Fruit fly (Drosophila melanogaster) whole organism, pupa: ENCODE measurements around the gene CG9297.

Experiments
- CG10348 ChIP-seq: fragments of 200-800 bp; sonication (Bioruptor generic); IDR thresholded peaks from 2 replicates; pipeline ENCODE4 v1.3.6; 2022; ENCODE audit warnings: missing biosample characterization, missing genetic modification characterization
- CG12605 ChIP-seq: fragments of 200-800 bp; sonication (Bioruptor generic); IDR thresholded peaks from 2 replicates; pipeline ENCODE4 v1.3.6; 2022; ENCODE audit warnings: missing biosample characterization, missing genetic modification characterization
- CG13204 ChIP-seq: fragments of 200-800 bp; sonication (Bioruptor generic); optimal IDR thresholded peaks from 2 replicates; lab custom pipeline; 2018; ENCODE audit warnings: missing biosample characterization, mild to moderate bottlenecking, missing genetic modification characterization, moderate library complexity
- CG14655 ChIP-seq: fragments of 200-800 bp; sonication (Bioruptor generic); optimal IDR thresholded peaks from 3 replicates; lab custom pipeline; 2017; ENCODE audit warnings: mild to moderate bottlenecking, missing biosample characterization, missing genetic modification reagents, missing genetic modification characterization
- CG15710 ChIP-seq: fragments of 200-800 bp; sonication (Bioruptor generic); optimal IDR thresholded peaks from 2 replicates; lab custom pipeline; 2018; ENCODE audit warnings: missing biosample characterization, mild to moderate bottlenecking, missing genetic modification characterization, moderate library complexity
- CG17806 ChIP-seq: fragments of 200-800 bp; sonication (Bioruptor generic); optimal IDR thresholded peaks from 2 replicates; lab custom pipeline; 2018; ENCODE audit warnings: missing biosample characterization, mild to moderate bottlenecking, missing genetic modification characterization, moderate library complexity
- CG32121 ChIP-seq: fragments of 200-800 bp; sonication (Bioruptor generic); IDR thresholded peaks from 2 replicates; pipeline ENCODE4 v1.3.6; 2022; ENCODE audit warnings: missing biosample characterization, missing genetic modification characterization
- CG34367 ChIP-seq: fragments of 200-800 bp; sonication (Bioruptor generic); optimal IDR thresholded peaks from 2 replicates; lab custom pipeline; 2018; ENCODE audit warnings: missing biosample characterization, mild to moderate bottlenecking, missing genetic modification characterization
- CG4496 ChIP-seq: fragments of 200-800 bp; sonication (Bioruptor generic); IDR thresholded peaks from 3 replicates; pipeline ENCODE4 v1.3.6; 2022; ENCODE audit warnings: missing biosample characterization, missing genetic modification characterization
- CG8159 ChIP-seq: fragments of 200-800 bp; sonication (Bioruptor generic); optimal IDR thresholded peaks from 3 replicates; lab custom pipeline; 2018; ENCODE audit warnings: missing biosample characterization, mild to moderate bottlenecking, missing genetic modification characterization, moderate library complexity
- CG8301 ChIP-seq: fragments of 200-800 bp; sonication (Bioruptor generic); optimal IDR thresholded peaks from 2 replicates; lab custom pipeline; 2018; ENCODE audit warnings: missing biosample characterization, mild to moderate bottlenecking, missing genetic modification characterization
- CG9948 ChIP-seq: fragments of 200-800 bp; sonication (Bioruptor generic); optimal IDR thresholded peaks from 2 replicates; lab custom pipeline; 2018; ENCODE audit warnings: missing biosample characterization, mild to moderate bottlenecking, missing genetic modification characterization, moderate library complexity
- D1 ChIP-seq: fragments of 200-800 bp; sonication (Bioruptor generic); optimal IDR thresholded peaks from 2 replicates; lab custom pipeline; 2018; ENCODE audit warnings: missing biosample characterization, mild to moderate bottlenecking, missing genetic modification characterization, moderate library complexity
- EcR ChIP-seq: fragments of 200-800 bp; sonication (Bioruptor generic); optimal IDR thresholded peaks from 3 replicates; lab custom pipeline; 2019; ENCODE audit warnings: missing biosample characterization, missing genetic modification characterization, mild to moderate bottlenecking, moderate library complexity, missing genetic modification reagents
- Ets98B ChIP-seq: fragments of 200-800 bp; sonication (Bioruptor generic); IDR thresholded peaks from 2 replicates; pipeline ENCODE4 v1.3.6; 2022; ENCODE audit warnings: missing biosample characterization, missing genetic modification characterization
- Pif1A ChIP-seq: fragments of 200-800 bp; sonication (Bioruptor generic); optimal IDR thresholded peaks from 3 replicates; lab custom pipeline; 2016; ENCODE audit warnings: missing biosample characterization, missing genetic modification characterization
- Pif1B ChIP-seq: fragments of 200-800 bp; sonication (Bioruptor generic); optimal IDR thresholded peaks from 3 replicates; lab custom pipeline; 2016; ENCODE audit warnings: missing biosample characterization, missing genetic modification characterization
- Snoo ChIP-seq: fragments of 200-800 bp; sonication (Bioruptor generic); optimal IDR thresholded peaks from 3 replicates; lab custom pipeline; 2017; ENCODE audit warnings: missing biosample characterization, mild to moderate bottlenecking, missing genetic modification characterization, inconsistent platforms
- fd96Ca ChIP-seq: fragments of 200-800 bp; sonication (Bioruptor generic); IDR thresholded peaks from 3 replicates; pipeline ENCODE4 v1.3.6; 2022; ENCODE audit warnings: missing biosample characterization, missing genetic modification characterization
- gl ChIP-seq: fragments of 200-800 bp; sonication (Bioruptor generic); optimal IDR thresholded peaks from 2 replicates; lab custom pipeline; 2018; ENCODE audit warnings: missing biosample characterization, mild to moderate bottlenecking, missing genetic modification characterization
- rn ChIP-seq: fragments of 200-800 bp; sonication (Bioruptor generic); IDR thresholded peaks from 2 replicates; pipeline ENCODE4 v1.3.6; 2022; ENCODE audit warnings: missing biosample characterization, missing genetic modification characterization

The CG9297 gene

DNA sequence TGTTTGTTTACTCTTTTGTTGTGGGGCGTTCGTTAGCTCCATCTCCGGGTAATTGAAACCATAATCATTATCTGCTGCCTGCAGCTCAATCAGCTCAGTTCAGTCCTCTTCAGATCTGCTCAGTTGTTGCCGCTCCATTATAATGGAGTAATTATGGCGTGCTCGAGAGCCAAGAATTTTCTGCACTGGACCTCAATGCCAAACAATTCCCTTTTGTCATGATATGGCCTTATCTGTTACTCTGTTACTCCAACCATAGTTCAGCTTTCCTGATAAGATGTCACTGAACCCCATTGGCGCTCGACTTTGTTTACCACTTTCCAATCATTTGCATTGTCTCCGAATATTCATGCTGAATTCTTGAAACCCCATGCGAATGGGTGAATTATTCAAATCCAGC is 19.5 kb downstream of the CG9297 start:
- peak; percentile 90 for TF ChIP-seq EcR (GFP tag; lab: Kevin White, UChicago)
- no peak for TF ChIP-seq Snoo (tag; lab: Kevin White, UChicago)
- TF ChIP-seq CG15710 (tag; lab: Kevin White, UChicago), result no peak

DNA sequence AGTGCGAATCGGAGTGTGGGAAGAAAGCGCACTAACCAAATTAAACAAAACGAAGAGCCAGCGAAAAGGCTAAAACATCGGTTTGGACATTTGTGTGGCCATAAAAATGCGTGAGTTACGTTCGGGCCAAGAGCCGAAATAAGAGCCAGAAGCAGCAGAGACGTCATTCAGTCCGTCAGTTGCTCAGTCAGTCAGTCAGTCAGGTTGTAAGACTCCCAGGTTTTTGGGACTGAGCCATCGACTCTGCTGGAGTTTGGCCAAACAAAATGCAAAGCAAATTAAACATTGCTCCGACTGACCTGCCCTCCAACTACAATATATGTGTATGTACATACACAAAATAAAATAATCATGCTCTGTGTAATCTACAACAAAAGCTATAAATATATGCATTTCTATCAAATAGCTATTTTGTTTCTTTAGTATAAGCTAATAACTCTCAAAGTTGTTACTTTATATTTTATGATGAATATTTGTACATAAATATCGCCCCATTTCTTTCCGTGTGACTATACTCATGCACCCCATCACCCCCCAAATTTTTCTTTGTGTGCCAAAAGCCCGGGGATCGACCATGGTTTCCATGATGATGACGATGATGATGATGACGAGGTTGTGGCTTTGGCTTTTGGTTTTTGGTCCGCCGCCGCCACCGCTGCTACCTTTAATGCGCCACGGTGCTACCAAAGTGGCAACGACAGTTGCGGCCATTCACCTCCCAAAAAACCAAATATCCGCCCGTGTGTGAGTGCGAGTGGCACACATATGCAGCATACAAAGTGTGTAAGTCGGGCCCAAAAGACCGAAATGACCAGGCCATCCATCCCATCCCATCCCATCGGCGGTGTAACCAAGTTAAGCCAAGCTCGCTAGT is 22.0 kb downstream of the CG9297 start:
- TF ChIP-seq Snoo (tag; lab: Kevin White, UChicago) (peak; percentile 80), Pif1A (GFP tag; lab: Kevin White, UChicago) (peak; percentile 43), Ets98B (GFP tag; lab: Robert Waterston, UW) (peak; percentile 48), CG8301 (tag; lab: Kevin White, UChicago) (peak; percentile 20), D1 (tag; lab: Kevin White, UChicago) (no peak), fd96Ca (GFP tag; lab: Robert Waterston, UW) (no peak), CG8159 (tag; lab: Kevin White, UChicago) (no peak), EcR (GFP tag; lab: Kevin White, UChicago) (no peak), CG17806 (no peak), CG9948 (tag; lab: Kevin White, UChicago) (no peak), gl (tag; lab: Kevin White, UChicago) (no peak)

DNA sequence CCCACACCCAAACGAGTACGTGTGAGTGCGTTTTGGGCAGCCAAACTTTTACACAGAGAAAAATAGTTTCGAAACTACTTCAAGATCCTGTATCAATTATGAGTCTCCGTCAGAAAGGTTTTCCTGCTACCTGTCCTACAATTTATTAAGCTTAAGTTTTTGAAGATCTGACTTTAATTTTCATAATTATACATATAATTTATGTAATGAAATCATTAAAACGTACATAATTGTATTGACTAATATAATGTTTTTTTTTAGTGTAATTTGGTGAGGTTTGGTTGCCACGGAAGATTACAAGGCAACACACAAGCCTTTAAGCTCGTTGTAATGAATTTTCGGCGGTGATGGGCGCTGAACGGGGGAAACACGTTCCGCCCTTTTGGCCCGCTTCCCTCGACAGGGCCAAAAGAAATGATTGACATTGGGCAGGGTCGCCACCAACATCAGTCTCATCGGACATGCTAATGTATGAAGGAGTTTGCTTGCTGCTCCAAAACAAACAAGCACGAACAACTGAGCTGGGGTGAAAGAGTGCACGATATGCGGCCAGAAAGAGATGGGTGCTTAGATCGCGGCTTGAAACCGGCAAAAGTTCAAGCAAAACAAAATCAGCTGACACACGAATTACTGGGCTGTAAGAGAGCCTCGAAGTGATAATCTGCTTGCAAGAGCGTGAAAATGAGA is 22.8 kb downstream of the CG9297 start:
- TF ChIP-seq CG14655 (peak; percentile 64), CG15710 (tag; lab: Kevin White, UChicago) (no peak), CG4496 (GFP tag; lab: Robert Waterston, UW) (peak; percentile 38; the same call in 1 of the 3 replicates), Ets98B (GFP tag; lab: Robert Waterston, UW) (peak; percentile 29; the same call in 1 of the 2 replicates), Pif1A (GFP tag; lab: Kevin White, UChicago) (peak; percentile 5), D1 (tag; lab: Kevin White, UChicago) (no peak), CG34367 (tag; lab: Kevin White, UChicago) (no peak), Pif1B (GFP tag; lab: Kevin White, UChicago) (peak; percentile 50), Snoo (tag; lab: Kevin White, UChicago) (peak; percentile 85), CG8301 (tag; lab: Kevin White, UChicago) (peak; percentile 42)

- TF ChIP-seq CG4496 (GFP tag; lab: Robert Waterston, UW) (peak; percentile 30; the same call in 1 of the 3 replicates), Pif1B (GFP tag; lab: Kevin White, UChicago) (peak; percentile 11), Pif1A (GFP tag; lab: Kevin White, UChicago) (no peak), CG17806 (no peak), D1 (tag; lab: Kevin White, UChicago) (no peak), CG34367 (tag; lab: Kevin White, UChicago) (no peak), fd96Ca (GFP tag; lab: Robert Waterston, UW) (no peak), EcR (GFP tag; lab: Kevin White, UChicago) (peak; percentile 86), CG15710 (tag; lab: Kevin White, UChicago) (no peak), Ets98B (GFP tag; lab: Robert Waterston, UW) (peak; percentile 21; the same call in 1 of the 2 replicates), CG8159 (tag; lab: Kevin White, UChicago) (no peak), Snoo (tag; lab: Kevin White, UChicago) (no peak), CG8301 (tag; lab: Kevin White, UChicago) (no peak), CG14655 (no peak), CG12605 (GFP tag; lab: Robert Waterston, UW) (no peak; the same call in 1 of the 2 replicates), CG9948 (tag; lab: Kevin White, UChicago) (no peak)
Observed at dm6 chr3R:13794666-13795055, 23.4 kb downstream of the CG9297 start.

DNA sequence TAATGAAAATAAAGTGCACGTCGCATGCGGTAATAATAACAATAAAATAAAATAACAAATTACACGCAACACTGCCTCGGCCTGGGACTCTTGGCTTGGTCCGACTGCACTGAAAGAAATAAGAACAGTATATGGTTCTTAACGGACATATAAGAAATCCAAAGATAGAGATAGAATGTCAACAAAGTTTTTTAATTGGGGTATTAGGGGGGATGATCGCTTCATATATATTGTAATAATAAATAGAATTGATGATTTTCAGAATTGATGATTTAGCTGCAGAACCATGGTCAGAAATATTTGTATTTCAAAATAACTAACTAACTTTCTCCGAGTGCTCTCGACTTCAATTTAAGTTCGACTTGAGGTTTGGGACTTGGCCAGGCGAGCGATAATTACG is 24.8 kb downstream of the CG9297 start:
- TF ChIP-seq CG13204 (no peak), gl (tag; lab: Kevin White, UChicago) (no peak), CG8301 (tag; lab: Kevin White, UChicago) (peak; percentile 90), CG10348 (GFP tag; lab: Robert Waterston, UW) (no peak), D1 (tag; lab: Kevin White, UChicago) (no peak), Ets98B (GFP tag; lab: Robert Waterston, UW) (peak; percentile 75), fd96Ca (GFP tag; lab: Robert Waterston, UW) (no peak), CG9948 (tag; lab: Kevin White, UChicago) (no peak), CG4496 (GFP tag; lab: Robert Waterston, UW) (peak; percentile 59; the same call in 2 of the 3 replicates), CG14655 (peak; percentile 92), Pif1B (GFP tag; lab: Kevin White, UChicago) (peak; percentile 67), CG8159 (tag; lab: Kevin White, UChicago) (no peak), CG17806 (peak; percentile 0), EcR (GFP tag; lab: Kevin White, UChicago) (no peak), CG34367 (tag; lab: Kevin White, UChicago) (no peak), Snoo (tag; lab: Kevin White, UChicago) (peak; percentile 81), CG32121 (peak; percentile 21; the same call in 1 of the 2 replicates), CG12605 (GFP tag; lab: Robert Waterston, UW) (no peak), Pif1A (GFP tag; lab: Kevin White, UChicago) (peak; percentile 51), rn (no peak), CG15710 (tag; lab: Kevin White, UChicago) (no peak)
